Worm (Caenorhabditis elegans) whole organism, young adult: ENCODE measurements around the gene zzz-1.
A peak's percentile ranks its signal among the peaks of the same experiment; 100 is the strongest.

Source experiments
- D2030.7 ChIP-seq: fragments of 200-800 bp; sonication (Bioruptor generic); IDR thresholded peaks from 2 replicates; pipeline ENCODE4 v1.3.6; 2022; ENCODE audit warnings: missing genetic modification reagents, missing genetic modification characterization, missing compliant biosample characterization
- F49E8.2 ChIP-seq: sonication (generic microtip); optimal IDR thresholded peaks from 3 replicates; lab custom pipeline; 2017; ENCODE audit warnings: missing genetic modification characterization, mild to moderate bottlenecking, missing compliant biosample characterization, antibody characterized with exemption, moderate library complexity; ENCODE audit not compliant: insufficient read depth
- K12H6.12 ChIP-seq: fragments of 200-800 bp; sonication (Bioruptor generic); optimal IDR thresholded peaks from 2 replicates; lab custom pipeline; 2018; ENCODE audit warnings: mild to moderate bottlenecking, missing genetic modification characterization, missing compliant biosample characterization
- T07F8.4 ChIP-seq: sonication (generic microtip); optimal IDR thresholded peaks from 2 replicates; lab custom pipeline; 2016; ENCODE audit warnings: mild to moderate bottlenecking, missing genetic modification characterization, moderate library complexity, missing compliant biosample characterization
- Y53F4B.3 ChIP-seq: fragments of 200-800 bp; sonication (Bioruptor generic); IDR thresholded peaks from 2 replicates; pipeline ENCODE4 v1.3.6; 2022; ENCODE audit warnings: missing genetic modification reagents, missing genetic modification characterization, missing compliant biosample characterization
- Y53G8AR.9 ChIP-seq: fragments of 200-800 bp; sonication (Bioruptor generic); conservative IDR thresholded peaks from 2 replicates; pipeline ENCODE4 v1.3.6; 2022; ENCODE audit warnings: missing genetic modification reagents, missing genetic modification characterization, missing compliant biosample characterization
- attf-5 ChIP-seq: fragments of 200-800 bp; sonication (Bioruptor generic); optimal IDR thresholded peaks from 2 replicates; lab custom pipeline; 2018; ENCODE audit warnings: mild to moderate bottlenecking, missing genetic modification characterization, missing compliant biosample characterization
- cebp-1 ChIP-seq, 2 experiments: fragments of 200-800 bp in 1 of 2; sonication (Bioruptor generic) in 1 of 2; sonication (generic microtip) in 1 of 2; IDR thresholded peaks in 1 of 2; optimal IDR thresholded peaks in 1 of 2; 2 replicates each; pipeline versions ENCODE4 v1.3.6 to Lab custom; 2017 to 2022; ENCODE audit warnings: missing compliant biosample characterization in 2 of 2, missing genetic modification characterization in 2 of 2, mild to moderate bottlenecking in 1 of 2, missing genetic modification reagents in 1 of 2, moderate library complexity in 1 of 2
- ceh-27 ChIP-seq: fragments of 200-800 bp; sonication (Bioruptor generic); optimal IDR thresholded peaks from 2 replicates; lab custom pipeline; 2018; ENCODE audit warnings: mild to moderate bottlenecking, missing genetic modification characterization, moderate library complexity, missing compliant biosample characterization
- ceh-40 ChIP-seq: fragments of 200-800 bp; sonication (Bioruptor generic); IDR thresholded peaks from 2 replicates; pipeline ENCODE4 v1.3.6; 2022; ENCODE audit warnings: missing genetic modification characterization, missing compliant biosample characterization
- ceh-91 ChIP-seq: fragments of 200-800 bp; sonication (Bioruptor generic); IDR thresholded peaks from 2 replicates; pipeline ENCODE4 v1.3.6; 2022; ENCODE audit warnings: missing genetic modification reagents, missing genetic modification characterization, missing compliant biosample characterization
- dpff-1 ChIP-seq: sonication (generic microtip); optimal IDR thresholded peaks from 2 replicates; lab custom pipeline; 2017; ENCODE audit warnings: mild to moderate bottlenecking, missing genetic modification characterization, missing compliant biosample characterization
- egl-18 ChIP-seq: fragments of 200-800 bp; sonication (Bioruptor generic); IDR thresholded peaks from 2 replicates; pipeline ENCODE4 v1.3.6; 2022; ENCODE audit warnings: missing genetic modification reagents, missing genetic modification characterization, missing compliant biosample characterization
- ekl-4 ChIP-seq: fragments of 200-800 bp; sonication (Bioruptor generic); IDR thresholded peaks from 2 replicates; pipeline ENCODE4 v1.3.6; 2022; ENCODE audit warnings: missing genetic modification reagents, missing genetic modification characterization, missing compliant biosample characterization
- him-1 ChIP-seq: sonication (generic microtip); optimal IDR thresholded peaks from 2 replicates; lab custom pipeline; 2016; ENCODE audit warnings: missing genotype, missing genetic modification reagents, missing genetic modification characterization, missing compliant biosample characterization
- hlh-26 ChIP-seq: fragments of 200-800 bp; sonication (Bioruptor generic); conservative IDR thresholded peaks from 2 replicates; pipeline ENCODE4 v1.3.6; 2022; ENCODE audit warnings: missing genetic modification reagents, missing genetic modification characterization, missing compliant biosample characterization
- lin-26 ChIP-seq: fragments of 200-800 bp; sonication (Bioruptor generic); IDR thresholded peaks from 2 replicates; pipeline ENCODE4 v1.3.6; 2022; ENCODE audit warnings: missing genetic modification reagents, missing genetic modification characterization, missing compliant biosample characterization
- madf-10 ChIP-seq: sonication (generic microtip); optimal IDR thresholded peaks from 2 replicates; lab custom pipeline; 2016; ENCODE audit warnings: mild to moderate bottlenecking, missing genetic modification characterization, missing compliant biosample characterization
- madf-3 ChIP-seq: fragments of 200-800 bp; sonication (Bioruptor generic); IDR thresholded peaks from 2 replicates; pipeline ENCODE4 v1.3.6; 2022; ENCODE audit warnings: missing genetic modification reagents, missing genetic modification characterization, missing compliant biosample characterization
- madf-8 ChIP-seq: fragments of 200-800 bp; sonication (Bioruptor generic); conservative IDR thresholded peaks from 2 replicates; pipeline ENCODE4 v1.3.6; 2022; ENCODE audit warnings: missing genetic modification reagents, missing genetic modification characterization, missing compliant biosample characterization
- mcd-1 ChIP-seq: fragments of 200-800 bp; sonication (Bioruptor generic); IDR thresholded peaks from 2 replicates; pipeline ENCODE4 v1.3.6; 2022; ENCODE audit warnings: missing genetic modification reagents, missing genetic modification characterization, missing compliant biosample characterization
- mel-28 ChIP-seq: sonication (generic microtip); optimal IDR thresholded peaks from 2 replicates; lab custom pipeline; 2016; ENCODE audit warnings: borderline replicate concordance, mild to moderate bottlenecking, missing genetic modification characterization, missing compliant biosample characterization
- nfya-2 ChIP-seq: fragments of 200-800 bp; sonication (Bioruptor generic); IDR thresholded peaks from 2 replicates; pipeline ENCODE4 v1.3.6; 2022; ENCODE audit warnings: missing genetic modification reagents, missing genetic modification characterization, missing compliant biosample characterization
- nhr-179 ChIP-seq: sonication (generic microtip); optimal IDR thresholded peaks from 2 replicates; lab custom pipeline; 2016; ENCODE audit warnings: mild to moderate bottlenecking, missing genetic modification characterization, missing compliant biosample characterization
- nhr-27 ChIP-seq: fragments of 200-800 bp; sonication (Bioruptor generic); optimal IDR thresholded peaks from 2 replicates; lab custom pipeline; 2018; ENCODE audit warnings: mild to moderate bottlenecking, missing genetic modification characterization, moderate library complexity, missing compliant biosample characterization
- nhr-80 ChIP-seq: sonication (generic microtip); optimal IDR thresholded peaks from 2 replicates; lab custom pipeline; 2016; ENCODE audit warnings: missing genetic modification characterization, missing compliant biosample characterization
- repo-1 ChIP-seq: sonication (generic microtip); optimal IDR thresholded peaks from 2 replicates; lab custom pipeline; 2017; ENCODE audit warnings: mild to moderate bottlenecking, missing genetic modification characterization, missing compliant biosample characterization
- sdz-38 ChIP-seq: sonication (generic microtip); optimal IDR thresholded peaks from 2 replicates; lab custom pipeline; 2016; ENCODE audit warnings: missing genotype, missing genetic modification characterization, missing compliant biosample characterization
- sea-2 ChIP-seq: fragments of 200-800 bp; sonication (Bioruptor generic); IDR thresholded peaks from 2 replicates; pipeline ENCODE4 v1.3.6; 2022; ENCODE audit warnings: missing genetic modification characterization, missing compliant biosample characterization
- snpc-4 ChIP-seq, 5 experiments: fragments of 150-350 bp in 1 of 5; sonication (generic microtip) in 4 of 5; optimal IDR thresholded peaks; 2 replicates each; lab custom pipeline; 2014 to 2018; ENCODE audit warnings: missing genetic modification characterization in 5 of 5, missing biosample characterization in 3 of 5, antibody characterized with exemption in 2 of 5, mild to moderate bottlenecking in 2 of 5, missing compliant biosample characterization in 2 of 5, missing genotype in 2 of 5, moderate library complexity in 2 of 5, missing genetic modification reagents in 1 of 5
- somi-1 ChIP-seq: fragments of 200-800 bp; sonication (Bioruptor generic); optimal IDR thresholded peaks from 2 replicates; lab custom pipeline; 2018; ENCODE audit warnings: mild to moderate bottlenecking, missing genetic modification characterization, missing compliant biosample characterization
- tbp1 ChIP-seq: fragments of 200-800 bp; sonication (Bioruptor generic); optimal IDR thresholded peaks from 2 replicates; lab custom pipeline; 2018; ENCODE audit warnings: mild to moderate bottlenecking, missing genetic modification characterization, missing compliant biosample characterization
- tbx-9 ChIP-seq: sonication (generic microtip); optimal IDR thresholded peaks from 2 replicates; lab custom pipeline; 2016; ENCODE audit warnings: borderline replicate concordance, missing genetic modification characterization, inconsistent platforms, missing compliant biosample characterization
- ztf-18 ChIP-seq: sonication (generic microtip); optimal IDR thresholded peaks from 2 replicates; lab custom pipeline; 2016; ENCODE audit warnings: missing genotype, mild to moderate bottlenecking, missing genetic modification characterization, missing compliant biosample characterization
- ztf-22 ChIP-seq: fragments of 200-800 bp; sonication (Bioruptor generic); optimal IDR thresholded peaks from 2 replicates; lab custom pipeline; 2018; ENCODE audit warnings: mild to moderate bottlenecking, missing genetic modification characterization, moderate library complexity, missing compliant biosample characterization
- ztf-26 ChIP-seq: sonication (generic microtip); optimal IDR thresholded peaks from 2 replicates; lab custom pipeline; 2017; ENCODE audit warnings: missing genetic modification characterization, missing compliant biosample characterization
- ztf-28 ChIP-seq: fragments of 200-800 bp; sonication (Bioruptor generic); IDR thresholded peaks from 2 replicates; pipeline ENCODE4 v1.3.6; 2022; ENCODE audit warnings: missing genetic modification reagents, missing genetic modification characterization, missing compliant biosample characterization
- ztf-3 ChIP-seq: fragments of 200-800 bp; sonication (Bioruptor generic); optimal IDR thresholded peaks from 2 replicates; lab custom pipeline; 2018; ENCODE audit warnings: mild to moderate bottlenecking, missing genetic modification characterization, missing compliant biosample characterization

zzz-1 gene

ce11 chrV:10861611-10862262, 47.2 kb downstream of the zzz-1 start:
- TF ChIP-seq ceh-91 (GFP tag; lab: Robert Waterston, UW) (no peak), dpff-1 (tag; lab: Kevin White, UChicago) (no peak), ztf-22 (no peak), egl-18 (GFP tag; lab: Robert Waterston, UW) (no peak), ztf-26 (tag; lab: Kevin White, UChicago) (no peak), hlh-26 (GFP tag; lab: Robert Waterston, UW) (no peak), madf-8 (no peak), mel-28 (no peak), D2030.7 (GFP tag; lab: Robert Waterston, UW) (no peak), nhr-179 (tag; lab: Kevin White, UChicago) (no peak), ztf-3 (GFP tag; lab: Kevin White, UChicago) (no peak), nfya-2 (no peak), ztf-28 (GFP tag; lab: Robert Waterston, UW) (no peak), attf-5 (GFP tag; lab: Kevin White, UChicago) (peak; percentile 18), sea-2 (GFP tag; lab: Robert Waterston, UW) (no peak), madf-3 (GFP tag; lab: Robert Waterston, UW) (no peak), nhr-80 (peak; percentile 10), lin-26 (GFP tag; lab: Robert Waterston, UW) (no peak), cebp-1 (GFP tag; IDR thresholded peaks at IDR 0.05; lab: Robert Waterston, UW) (no peak), cebp-1 (tag; optimal IDR thresholded peaks at IDR 0.05; lab: Kevin White, UChicago) (peak; percentile 27), Y53G8AR.9 (no peak), mcd-1 (GFP tag; lab: Robert Waterston, UW) (no peak), somi-1 (GFP tag; lab: Kevin White, UChicago) (no peak), madf-10 (no peak), ekl-4 (GFP tag; lab: Robert Waterston, UW) (no peak), ceh-27 (GFP tag; lab: Kevin White, UChicago) (peak; percentile 30), tbp1 (GFP tag; lab: Kevin White, UChicago) (no peak), him-1 (tag; lab: Kevin White, UChicago) (no peak), T07F8.4 (tag; lab: Kevin White, UChicago) (no peak), nhr-27 (tag; lab: Kevin White, UChicago) (no peak), F49E8.2 (tag; lab: Kevin White, UChicago) (no peak), ztf-18 (no peak), tbx-9 (tag; lab: Kevin White, UChicago) (no peak), K12H6.12 (tag; lab: Kevin White, UChicago) (peak; percentile 40), sdz-38 (tag; lab: Kevin White, UChicago) (no peak), Y53F4B.3 (GFP tag; lab: Robert Waterston, UW) (no peak), repo-1 (no peak), ceh-40 (GFP tag; lab: Robert Waterston, UW) (no peak), snpc-4 (GFP tag; optimal IDR thresholded peaks at IDR 0.05; lab: Kevin White, UChicago) (no peak), snpc-4 (tag; optimal IDR thresholded peaks at IDR 0.05; lab: Kevin White, UChicago) (no peak)
